Worm (Caenorhabditis elegans) whole organism, L3 larva: Measurements from ENCODE around the gene gsp-1.
A peak's percentile ranks its signal among the peaks of the same experiment; 100 is the strongest.

ENCODE experiments used
- ZK546.5 ChIP-seq: sonication (generic microtip); optimal IDR thresholded peaks from 2 replicates; lab custom pipeline; 2017; ENCODE audit warnings: missing biosample characterization, missing genetic modification characterization
- aly-2 ChIP-seq: fragments of 150-350 bp; optimal IDR thresholded peaks from 2 replicates; lab custom pipeline; 2014; ENCODE audit warnings: missing biosample characterization, missing genetic modification characterization
- ama-1 ChIP-seq: fragments of 150-350 bp; optimal IDR thresholded peaks from 2 replicates; lab custom pipeline; 2018
- ceh-16 ChIP-seq: sonication (generic microtip); optimal IDR thresholded peaks from 2 replicates; lab custom pipeline; 2017; ENCODE audit warnings: missing biosample characterization, missing genetic modification characterization
- ceh-28 ChIP-seq: fragments of 150-350 bp; optimal IDR thresholded peaks from 2 replicates; lab custom pipeline; 2014; ENCODE audit warnings: missing biosample characterization, missing genetic modification reagents, missing genetic modification characterization
- ceh-82 ChIP-seq: fragments of 150-350 bp; optimal IDR thresholded peaks from 2 replicates; lab custom pipeline; 2014; ENCODE audit warnings: missing biosample characterization, missing genetic modification characterization
- ceh-9 ChIP-seq: sonication (generic microtip); optimal IDR thresholded peaks from 2 replicates; lab custom pipeline; 2018; ENCODE audit warnings: missing biosample characterization, missing genetic modification characterization
- daf-12 ChIP-seq: fragments of 150-350 bp; optimal IDR thresholded peaks from 2 replicates; lab custom pipeline; 2014; ENCODE audit warnings: missing biosample characterization, missing genetic modification reagents, missing genetic modification characterization
- egl-27 ChIP-seq: sonication (generic microtip); optimal IDR thresholded peaks from 4 replicates; lab custom pipeline; 2017; ENCODE audit warnings: missing biosample characterization, missing genetic modification reagents, missing genetic modification characterization
- egl-5 ChIP-seq: fragments of 150-350 bp; optimal IDR thresholded peaks from 2 replicates; lab custom pipeline; 2017; ENCODE audit warnings: missing biosample characterization, missing genetic modification reagents, missing genetic modification characterization, inconsistent platforms
- elt-2 ChIP-seq: sonication (generic microtip); optimal IDR thresholded peaks from 2 replicates; lab custom pipeline; 2016; ENCODE audit warnings: missing genetic modification reagents, mild to moderate bottlenecking, missing genetic modification characterization, missing compliant biosample characterization
- fkh-2 ChIP-seq: fragments of 150-350 bp; optimal IDR thresholded peaks from 2 replicates; lab custom pipeline; 2014; ENCODE audit warnings: missing biosample characterization, missing genetic modification reagents, missing genetic modification characterization
- fos-1 ChIP-seq: fragments of 150-350 bp; optimal IDR thresholded peaks from 2 replicates; lab custom pipeline; 2014; ENCODE audit warnings: missing biosample characterization, missing genetic modification characterization
- jun-1 ChIP-seq: fragments of 150-350 bp; optimal IDR thresholded peaks from 2 replicates; lab custom pipeline; 2014; ENCODE audit warnings: missing biosample characterization, missing genetic modification reagents, missing genetic modification characterization
- lin-39 ChIP-seq: fragments of 150-350 bp; optimal IDR thresholded peaks from 2 replicates; lab custom pipeline; 2018; ENCODE audit warnings: missing biosample characterization, missing genetic modification reagents, missing genetic modification characterization
- lsy-12 ChIP-seq: sonication (generic microtip); optimal IDR thresholded peaks from 2 replicates; lab custom pipeline; 2016; ENCODE audit warnings: mild to moderate bottlenecking, missing genetic modification characterization, missing compliant biosample characterization
- mdl-1 ChIP-seq: fragments of 150-350 bp; optimal IDR thresholded peaks from 2 replicates; lab custom pipeline; 2014; ENCODE audit warnings: missing biosample characterization, missing genetic modification characterization
- mml-1 ChIP-seq: fragments of 150-350 bp; sonication (generic microtip); optimal IDR thresholded peaks from 3 replicates; lab custom pipeline; 2014; ENCODE audit warnings: missing biosample characterization, missing genetic modification characterization
- nfya-1 ChIP-seq: sonication (generic microtip); optimal IDR thresholded peaks from 2 replicates; lab custom pipeline; 2017; ENCODE audit warnings: missing genetic modification characterization, mild to moderate bottlenecking, missing compliant biosample characterization, antibody characterized with exemption, moderate library complexity; ENCODE audit not compliant: insufficient read depth
- nhr-11 ChIP-seq: fragments of 150-350 bp; optimal IDR thresholded peaks from 2 replicates; lab custom pipeline; 2014; ENCODE audit warnings: missing biosample characterization, missing genetic modification characterization
- nhr-23 ChIP-seq: fragments of 150-350 bp; optimal IDR thresholded peaks from 2 replicates; lab custom pipeline; 2014; ENCODE audit warnings: missing biosample characterization, missing genetic modification reagents, missing genetic modification characterization
- nhr-25 ChIP-seq: sonication (generic microtip); optimal IDR thresholded peaks from 2 replicates; lab custom pipeline; 2017; ENCODE audit warnings: missing biosample characterization, missing genetic modification characterization
- nhr-43 ChIP-seq: sonication (generic microtip); optimal IDR thresholded peaks from 2 replicates; lab custom pipeline; 2016; ENCODE audit warnings: mild to moderate bottlenecking, missing genetic modification characterization, missing compliant biosample characterization; ENCODE audit not compliant: poor library complexity, severe bottlenecking
- nhr-67 ChIP-seq: fragments of 150-350 bp; optimal IDR thresholded peaks from 2 replicates; lab custom pipeline; 2014; ENCODE audit warnings: missing biosample characterization, missing genetic modification characterization
- nhr-76 ChIP-seq: fragments of 150-350 bp; sonication (generic microtip); optimal IDR thresholded peaks from 5 replicates; lab custom pipeline; 2014; ENCODE audit warnings: missing biosample characterization, missing genetic modification characterization
- nhr-77 ChIP-seq: fragments of 150-350 bp; optimal IDR thresholded peaks from 2 replicates; lab custom pipeline; 2014; ENCODE audit warnings: missing biosample characterization, missing genetic modification characterization
- pha-4 ChIP-seq: fragments of 150-350 bp; optimal IDR thresholded peaks from 2 replicates; lab custom pipeline; 2014; ENCODE audit warnings: missing biosample characterization, missing genetic modification reagents, missing genetic modification characterization
- pqm-1 ChIP-seq: fragments of 150-350 bp; optimal IDR thresholded peaks from 2 replicates; lab custom pipeline; 2017; ENCODE audit warnings: missing biosample characterization, missing genetic modification characterization, inconsistent platforms
- sea-2 ChIP-seq: fragments of 150-350 bp; sonication (generic microtip); optimal IDR thresholded peaks from 4 replicates; lab custom pipeline; 2014; ENCODE audit warnings: missing biosample characterization, missing genetic modification reagents, missing genetic modification characterization
- skn-1 ChIP-seq: fragments of 150-350 bp; optimal IDR thresholded peaks from 2 replicates; lab custom pipeline; 2014; ENCODE audit warnings: missing biosample characterization, missing genetic modification characterization
- snpc-4 ChIP-seq: fragments of 150-350 bp; optimal IDR thresholded peaks from 2 replicates; lab custom pipeline; 2014; ENCODE audit warnings: missing biosample characterization, missing genetic modification characterization
- tbx-2 ChIP-seq: sonication (generic microtip); optimal IDR thresholded peaks from 2 replicates; lab custom pipeline; 2016; ENCODE audit warnings: mild to moderate bottlenecking, missing genetic modification characterization, missing compliant biosample characterization
- unc-39 ChIP-seq: sonication (generic microtip); optimal IDR thresholded peaks from 4 replicates; lab custom pipeline; 2017; ENCODE audit warnings: missing biosample characterization, missing genetic modification characterization
- unc-62 ChIP-seq: fragments of 150-350 bp; sonication (generic microtip); optimal IDR thresholded peaks from 4 replicates; lab custom pipeline; 2014; ENCODE audit warnings: missing biosample characterization, missing genetic modification reagents, missing genetic modification characterization
- zag-1 ChIP-seq: fragments of 150-350 bp; optimal IDR thresholded peaks from 2 replicates; lab custom pipeline; 2014; ENCODE audit warnings: missing biosample characterization, missing genetic modification characterization
- ztf-4 ChIP-seq: fragments of 150-350 bp; optimal IDR thresholded peaks from 2 replicates; lab custom pipeline; 2014; ENCODE audit warnings: missing biosample characterization, missing genetic modification characterization

Gene gsp-1

ce11 chrV:10727651-10728050 is 45.4 kb downstream of the gsp-1 start (continued):
- TF ChIP-seq nhr-11, result peak; percentile 72
- TF ChIP-seq fkh-2 (tag; lab: Kevin White, UChicago), result no peak
- TF ChIP-seq lin-39 (tag; lab: Kevin White, UChicago), result peak; percentile 89
- TF ChIP-seq mml-1 (tag; lab: Kevin White, UChicago), result no peak
- TF ChIP-seq egl-27 (tag; lab: Kevin White, UChicago), result no peak
- no peak for TF ChIP-seq snpc-4 (tag; lab: Kevin White, UChicago)
- TF ChIP-seq mdl-1, result no peak
- TF ChIP-seq egl-5 (tag; lab: Kevin White, UChicago), result peak; percentile 71
- no peak for TF ChIP-seq fos-1
- TF ChIP-seq tbx-2 (tag; lab: Kevin White, UChicago), result no peak
- TF ChIP-seq nhr-77 (tag; lab: Kevin White, UChicago), result no peak
- TF ChIP-seq ceh-82 (tag; lab: Kevin White, UChicago), result no peak
- TF ChIP-seq lsy-12 (tag; lab: Kevin White, UChicago), result no peak
- no peak for TF ChIP-seq aly-2 (tag; lab: Kevin White, UChicago)
- no peak for TF ChIP-seq sea-2 (GFP tag; lab: Kevin White, UChicago)
- TF ChIP-seq nhr-67 (tag; lab: Kevin White, UChicago), result no peak
- TF ChIP-seq jun-1 (tag; lab: Kevin White, UChicago), result no peak
- no peak for TF ChIP-seq elt-2 (tag; lab: Kevin White, UChicago)
- TF ChIP-seq pqm-1 (tag; lab: Kevin White, UChicago), result no peak
- no peak for TF ChIP-seq ztf-4
- no peak for TF ChIP-seq ceh-16

ce11 chrV:10729456-10729904 is 47.3 kb downstream of the gsp-1 start:
- TF ChIP-seq ZK546.5 (tag; lab: Kevin White, UChicago) (no peak), zag-1 (tag; lab: Kevin White, UChicago) (no peak), egl-27 (tag; lab: Kevin White, UChicago) (peak; percentile 90), skn-1 (tag; lab: Kevin White, UChicago) (no peak), nfya-1 (peak; percentile 2), snpc-4 (tag; lab: Kevin White, UChicago) (peak; percentile 38), nhr-76 (tag; lab: Kevin White, UChicago) (no peak), unc-39 (no peak), daf-12 (tag; lab: Kevin White, UChicago) (no peak), sea-2 (GFP tag; lab: Kevin White, UChicago) (no peak), tbx-2 (tag; lab: Kevin White, UChicago) (no peak), nhr-23 (tag; lab: Kevin White, UChicago) (peak; percentile 76), elt-2 (tag; lab: Kevin White, UChicago) (peak; percentile 94), ceh-16 (no peak), jun-1 (tag; lab: Kevin White, UChicago) (peak; percentile 58), nhr-25 (peak; percentile 17), lin-39 (tag; lab: Kevin White, UChicago) (no peak), mdl-1 (peak; percentile 5), ceh-9 (tag; lab: Kevin White, UChicago) (no peak), ama-1 (lab: Kevin White, UChicago) (no peak), nhr-77 (tag; lab: Kevin White, UChicago) (no peak), ceh-82 (tag; lab: Kevin White, UChicago) (no peak), egl-5 (tag; lab: Kevin White, UChicago) (no peak), ceh-28 (peak; percentile 59), lsy-12 (tag; lab: Kevin White, UChicago) (no peak), fkh-2 (tag; lab: Kevin White, UChicago) (no peak), nhr-43 (no peak), pha-4 (tag; lab: Kevin White, UChicago) (peak; percentile 26), pqm-1 (tag; lab: Kevin White, UChicago) (peak; percentile 87)

ce11 chrV:10730824-10731416 is 48.7 kb downstream of the gsp-1 start:
- TF ChIP-seq nhr-11, result peak; percentile 7
- peak; percentile 1 for TF ChIP-seq unc-62 (GFP tag; lab: Kevin White, UChicago)
- no peak for TF ChIP-seq lin-39 (tag; lab: Kevin White, UChicago)
